Fruit fly (Drosophila melanogaster): ENCODE measurements around the gene CG13855.

Gene CG13855

dm6 chr3R:22397068-22397700, 8.6 kb upstream of the CG13855 start (continued):
- TF ChIP-seq CG6813 (GFP tag; optimal IDR thresholded peaks at IDR 0.05) (no peak), pfk (GFP tag; optimal IDR thresholded peaks at IDR 0.05) (no peak), Doc3 (GFP tag; IDR thresholded peaks at IDR 0.05; ENCODE audit: partially characterized antibody) (0 out of 3 replicates have a peak, but pooled peaks have one; percentile 19), cwo (GFP tag; optimal IDR thresholded peaks at IDR 0.05) (no peak), Dref (GFP tag; IDR thresholded peaks at IDR 0.05) (no peak), CG9727 (GFP tag; optimal IDR thresholded peaks at IDR 0.05) (no peak), Hand (GFP tag; optimal IDR thresholded peaks at IDR 0.05) (no peak), danr (GFP tag; IDR thresholded peaks at IDR 0.05) (no peak), CG8290 (GFP tag; optimal IDR thresholded peaks at IDR 0.05) (no peak), CG8290 (tag; optimal IDR thresholded peaks at IDR 0.05) (peak in 1 of 2 experiments; percentile 16), pan (optimal IDR thresholded peaks at IDR 0.05) (no peak), pan (GFP tag; optimal IDR thresholded peaks at IDR 0.05 in 1 of 2, IDR thresholded peaks at IDR 0.05 in 1 of 2) (peak in 1 of 2 experiments; percentile 12), CG17328 (GFP tag; IDR thresholded peaks at IDR 0.05) (0 out of 2 replicates have a peak, but pooled peaks have one; percentile 20), tna (GFP tag; IDR thresholded peaks at IDR 0.05; ENCODE audit: partially characterized antibody) (peak; percentile 81), CG42726 (GFP tag; IDR thresholded peaks at IDR 0.05; ENCODE audit: partially characterized antibody) (peak; percentile 96), CG34376 (GFP tag; optimal IDR thresholded peaks at IDR 0.05) (peak; percentile 23), vnd (GFP tag; IDR thresholded peaks at IDR 0.05; ENCODE audit: partially characterized antibody) (peak; percentile 63; the same call in 2 of the 3 replicates), Atf6 (GFP tag; IDR thresholded peaks at IDR 0.05) (0 out of 2 replicates have a peak, but pooled peaks have one; percentile 27), Oaz (GFP tag; IDR thresholded peaks at IDR 0.05) (no peak), D (optimal IDR thresholded peaks at IDR 0.05) (no peak), D (GFP tag; optimal IDR thresholded peaks at IDR 0.05) (no peak), Med (GFP tag) (peak; percentile 63), Usf (GFP tag; optimal IDR thresholded peaks at IDR 0.05) (no peak), sens (GFP tag) (peak; percentile 68), Bdp1 (GFP tag; optimal IDR thresholded peaks at IDR 0.05) (peak; percentile 100), HmgZ (tag; optimal IDR thresholded peaks at IDR 0.05) (peak; percentile 37), lab (GFP tag; optimal IDR thresholded peaks at IDR 0.05) (no peak), lola (GFP tag; optimal IDR thresholded peaks at IDR 0.05) (no peak), nom (GFP tag; optimal IDR thresholded peaks at IDR 0.05) (no peak), CG10959 (GFP tag; IDR thresholded peaks at IDR 0.05) (no peak), CG2199 (GFP tag; IDR thresholded peaks at IDR 0.05) (no peak), CG9817 (tag; optimal IDR thresholded peaks at IDR 0.05) (no peak), CG3163 (GFP tag; optimal IDR thresholded peaks at IDR 0.05) (no peak), tx (GFP tag; optimal IDR thresholded peaks at IDR 0.05) (no peak), CG14710 (tag; optimal IDR thresholded peaks at IDR 0.05) (peak; percentile 5), bbx (GFP tag; IDR thresholded peaks at IDR 0.05; ENCODE audit: partially characterized antibody) (peak; percentile 83), cato (GFP tag; optimal IDR thresholded peaks at IDR 0.05; ENCODE audit: borderline replicate concordance) (no peak), CG8944 (GFP tag; optimal IDR thresholded peaks at IDR 0.05) (no peak), inv (GFP tag; IDR thresholded peaks at IDR 0.05; ENCODE audit: partially characterized antibody) (peak; percentile 44; the same call in 1 of the 2 replicates), sna (GFP tag; IDR thresholded peaks at IDR 0.05; ENCODE audit: partially characterized antibody) (peak; percentile 62; the same call in 1 of the 2 replicates), CG4360 (GFP tag; IDR thresholded peaks at IDR 0.05) (0 out of 2 replicates have a peak, but pooled peaks have one; percentile 16), CG10431 (GFP tag; optimal IDR thresholded peaks at IDR 0.05) (peak; percentile 53), ac (GFP tag; optimal IDR thresholded peaks at IDR 0.05) (no peak), ato (GFP tag; IDR thresholded peaks at IDR 0.05; ENCODE audit: partially characterized antibody) (peak; percentile 74), CG13287 (GFP tag; IDR thresholded peaks at IDR 0.05; ENCODE audit: partially characterized antibody) (peak; percentile 54; the same call in 1 of the 2 replicates), CG16813 (GFP tag; IDR thresholded peaks at IDR 0.05; ENCODE audit: partially characterized antibody) (peak; percentile 80), luna (GFP tag; optimal IDR thresholded peaks at IDR 0.05) (no peak), BtbVII (GFP tag; optimal IDR thresholded peaks at IDR 0.05) (no peak)
